Worm (Caenorhabditis elegans): ENCODE measurements around the gene C05D12.5.
A peak's percentile ranks its signal among the peaks of the same experiment; 100 is the strongest.

Gene C05D12.5

DNA sequence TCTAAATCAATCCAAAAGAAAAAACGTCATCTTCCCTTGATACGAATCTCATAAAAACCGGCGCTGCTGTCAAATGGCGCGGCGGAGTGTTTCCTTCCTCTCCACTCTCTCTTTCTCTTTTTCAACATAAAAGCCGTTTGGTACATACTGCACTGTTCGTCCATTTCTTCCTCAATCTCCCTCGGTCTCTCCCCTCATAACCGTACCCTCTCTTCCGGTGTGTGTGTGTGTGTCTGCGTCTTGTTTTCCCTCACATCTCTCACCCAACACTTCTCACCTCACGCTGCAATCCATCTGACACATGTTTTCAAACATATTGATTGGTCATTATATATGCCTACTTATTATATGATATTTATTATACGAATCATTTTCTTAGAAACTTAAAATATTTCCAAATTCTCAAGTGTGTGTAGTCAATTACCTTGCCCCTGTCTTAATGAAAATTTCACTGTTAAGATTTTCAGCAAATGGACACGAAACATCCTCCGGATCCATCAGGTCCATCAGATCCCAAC is 30.4 kb downstream of the C05D12.5 start, which contains the start of the genes aars-1 and rga-1 (continued):
- peak in 1 of 2 experiments; percentile 62 for TF ChIP-seq lin-35 (GFP tag; optimal IDR thresholded peaks at IDR 0.05)
- no peak for TF ChIP-seq sup-37 (GFP tag; optimal IDR thresholded peaks at IDR 0.05)
- TF ChIP-seq nhr-237 (tag; optimal IDR thresholded peaks at IDR 0.05) = no peak
- TF ChIP-seq efl-1 (optimal IDR thresholded peaks at IDR 0.05) = peak; percentile 41 to 47
- peak; percentile 29 to 91 for TF ChIP-seq efl-1 (GFP tag; optimal IDR thresholded peaks at IDR 0.05 in 1 of 2)
- peak in 3 of 6 experiments; percentile 5 to 57 (median 55) for TF ChIP-seq elt-3 (tag; optimal IDR thresholded peaks at IDR 0.05)
- TF ChIP-seq nhr-47 (tag; optimal IDR thresholded peaks at IDR 0.05) = peak; percentile 16
- peak; percentile 88 for TF ChIP-seq blmp-1 (tag; optimal IDR thresholded peaks at IDR 0.05)
- no peak for TF ChIP-seq sptf-1 (tag; optimal IDR thresholded peaks at IDR 0.05)
- peak; percentile 57 for TF ChIP-seq nhr-71 (tag; optimal IDR thresholded peaks at IDR 0.05)
- peak in 1 of 2 experiments; percentile 49 for TF ChIP-seq mdl-1 (tag; optimal IDR thresholded peaks at IDR 0.05)
- no peak for TF ChIP-seq nhr-11 (tag; optimal IDR thresholded peaks at IDR 0.05)
- TF ChIP-seq sox-4 (tag; optimal IDR thresholded peaks at IDR 0.05) = no peak
- TF ChIP-seq nhr-19 (GFP tag; conservative IDR thresholded peaks at IDR 0.05) = peak; percentile 33
- TF ChIP-seq ceh-8 (GFP tag; optimal IDR thresholded peaks at IDR 0.05) = no peak
- peak; percentile 87 for TF ChIP-seq lin-14 (GFP tag; optimal IDR thresholded peaks at IDR 0.05)
- peak; percentile 14 for TF ChIP-seq skn-1 (tag; optimal IDR thresholded peaks at IDR 0.05)
- TF ChIP-seq C16A3.4 (tag; optimal IDR thresholded peaks at IDR 0.05) = no peak
- TF ChIP-seq ets-5 (GFP tag; IDR thresholded peaks at IDR 0.05) = no peak
- peak; percentile 24 for TF ChIP-seq xbp-1 (tag; optimal IDR thresholded peaks at IDR 0.05)
- peak; percentile 32 for TF ChIP-seq lir-3 (tag; optimal IDR thresholded peaks at IDR 0.05; ENCODE audit: poor library complexity)
- TF ChIP-seq dpl-1 (GFP tag; optimal IDR thresholded peaks at IDR 0.05) = peak in 2 of 3 experiments; percentile 26 to 44
- TF ChIP-seq lsy-2 (tag; optimal IDR thresholded peaks at IDR 0.05) = peak; percentile 28 to 57
- no peak for TF ChIP-seq Y116A8C.19 (tag; optimal IDR thresholded peaks at IDR 0.05; ENCODE audit: borderline replicate concordance)
- TF ChIP-seq nhr-20 (tag; optimal IDR thresholded peaks at IDR 0.05) = peak; percentile 68
- TF ChIP-seq nhr-12 (tag; optimal IDR thresholded peaks at IDR 0.05) = no peak
- no peak for TF ChIP-seq lin-39 (tag; optimal IDR thresholded peaks at IDR 0.05)
- TF ChIP-seq ztf-4 (tag; optimal IDR thresholded peaks at IDR 0.05) = no peak
- no peak for TF ChIP-seq mef-2 (tag; optimal IDR thresholded peaks at IDR 0.05)
- TF ChIP-seq hlh-4 (tag; optimal IDR thresholded peaks at IDR 0.05) = no peak
- no peak for TF ChIP-seq egl-27 (tag; optimal IDR thresholded peaks at IDR 0.05)

DNA sequence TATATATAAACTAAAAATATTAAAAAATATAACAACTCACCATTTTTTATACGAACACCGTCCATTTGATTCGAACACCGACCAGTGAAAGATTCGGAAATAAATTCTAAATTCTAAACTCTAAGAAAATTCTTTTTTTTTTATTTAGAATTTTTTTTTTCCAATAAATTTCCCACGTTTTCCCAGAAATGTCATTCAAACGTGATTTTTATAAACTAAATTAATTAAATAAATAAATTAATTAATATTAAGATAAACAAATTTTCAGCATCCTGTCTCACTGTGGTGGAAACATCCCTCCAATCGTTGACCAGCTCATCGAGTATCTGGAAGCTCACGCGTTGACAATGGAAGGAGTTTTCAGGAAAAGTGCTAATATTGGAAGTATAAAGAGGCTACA is 33.5 kb downstream of the C05D12.5 start, which contains the start of gene klp-17:
TSS of gene klp-17 (minus strand) at position 101 of the 400 bp plus-strand sequence.
- TF ChIP-seq pag-3 (tag; optimal IDR thresholded peaks at IDR 0.05; ENCODE audit: borderline replicate concordance, insufficient read depth) (no peak), ets-5 (GFP tag; IDR thresholded peaks at IDR 0.05) (no peak), rnt-1 (tag; optimal IDR thresholded peaks at IDR 0.05) (no peak), xbp-1 (tag; optimal IDR thresholded peaks at IDR 0.05) (no peak), dpl-1 (GFP tag; optimal IDR thresholded peaks at IDR 0.05) (no peak), nhr-71 (tag; optimal IDR thresholded peaks at IDR 0.05) (no peak), egl-13 (tag; optimal IDR thresholded peaks at IDR 0.05) (no peak), hpl-2 (GFP tag; optimal IDR thresholded peaks at IDR 0.05) (no peak), F16B12.6 (tag; optimal IDR thresholded peaks at IDR 0.05) (no peak), snpc-4 (tag; optimal IDR thresholded peaks at IDR 0.05) (no peak), sptf-1 (tag; optimal IDR thresholded peaks at IDR 0.05) (no peak), dsc-1 (tag; optimal IDR thresholded peaks at IDR 0.05) (no peak)

DNA sequence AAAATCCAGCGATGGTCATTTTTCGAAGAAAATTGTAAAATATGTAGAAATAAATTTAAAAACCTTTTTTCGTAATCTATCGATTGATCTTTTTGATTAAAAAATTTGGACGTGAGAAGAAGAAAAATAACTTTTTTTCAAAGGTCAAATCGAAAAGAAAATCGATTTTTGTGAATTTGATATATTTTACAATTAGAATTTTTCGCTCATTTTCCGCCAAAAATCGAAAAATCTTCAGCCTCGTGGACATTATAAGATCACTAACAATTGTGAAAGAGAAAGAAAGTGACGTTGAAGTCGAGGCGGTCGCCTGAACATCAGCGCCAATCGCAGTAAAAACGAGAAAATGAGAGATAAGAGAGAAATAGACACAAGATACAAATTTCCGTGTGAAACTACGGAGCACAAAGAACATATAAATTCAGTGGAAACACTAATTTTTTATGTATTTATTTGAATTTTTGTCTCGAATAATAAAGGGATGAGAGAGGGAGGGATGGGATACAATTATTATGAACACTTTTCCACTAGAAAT is 35.6 kb downstream of the C05D12.5 start, which contains the start of gene cisd-1:
TSS of gene cisd-1 (minus strand) at position 51 of the 535 bp plus-strand sequence.
- TF ChIP-seq tlp-1 (tag; optimal IDR thresholded peaks at IDR 0.05) = no peak
- peak; percentile 0 for TF ChIP-seq tbx-2 (tag; optimal IDR thresholded peaks at IDR 0.05)
- no peak for TF ChIP-seq nhr-77 (tag; optimal IDR thresholded peaks at IDR 0.05)
- TF ChIP-seq ets-5 (GFP tag; IDR thresholded peaks at IDR 0.05) = no peak
- no peak for TF ChIP-seq C04F5.9 (tag; optimal IDR thresholded peaks at IDR 0.05)
- no peak for TF ChIP-seq nhr-84 (tag; optimal IDR thresholded peaks at IDR 0.05)
- TF ChIP-seq ama-1 (optimal IDR thresholded peaks at IDR 0.05) = no peak
- no peak for TF ChIP-seq jun-1 (tag; optimal IDR thresholded peaks at IDR 0.05)
- TF ChIP-seq egl-13 (tag; optimal IDR thresholded peaks at IDR 0.05) = no peak
- TF ChIP-seq nhr-28 (tag; optimal IDR thresholded peaks at IDR 0.05) = no peak
- no peak for TF ChIP-seq swsn-7 (tag; optimal IDR thresholded peaks at IDR 0.05)
- peak; percentile 10 for TF ChIP-seq nhr-90 (tag; optimal IDR thresholded peaks at IDR 0.05; ENCODE audit: poor library complexity)
- TF ChIP-seq hlh-4 (tag; optimal IDR thresholded peaks at IDR 0.05) = no peak
- no peak for TF ChIP-seq nhr-47 (tag; optimal IDR thresholded peaks at IDR 0.05)
- no peak for TF ChIP-seq ztf-4 (tag; optimal IDR thresholded peaks at IDR 0.05)
- TF ChIP-seq mef-2 (tag; optimal IDR thresholded peaks at IDR 0.05) = no peak
- TF ChIP-seq fkh-8 (tag; optimal IDR thresholded peaks at IDR 0.05) = no peak
- no peak for TF ChIP-seq pag-3 (tag; optimal IDR thresholded peaks at IDR 0.05; ENCODE audit: borderline replicate concordance, insufficient read depth)
- no peak for TF ChIP-seq sox-4 (tag; optimal IDR thresholded peaks at IDR 0.05)
- no peak for TF ChIP-seq efl-1 (optimal IDR thresholded peaks at IDR 0.05)
- TF ChIP-seq efl-1 (GFP tag; optimal IDR thresholded peaks at IDR 0.05 in 1 of 2) = no peak
